Worm (Caenorhabditis elegans): ENCODE data around the gene F10D2.10.
A peak's percentile ranks its signal among the peaks of the same experiment; 100 is the strongest.

Gene F10D2.10

DNA sequence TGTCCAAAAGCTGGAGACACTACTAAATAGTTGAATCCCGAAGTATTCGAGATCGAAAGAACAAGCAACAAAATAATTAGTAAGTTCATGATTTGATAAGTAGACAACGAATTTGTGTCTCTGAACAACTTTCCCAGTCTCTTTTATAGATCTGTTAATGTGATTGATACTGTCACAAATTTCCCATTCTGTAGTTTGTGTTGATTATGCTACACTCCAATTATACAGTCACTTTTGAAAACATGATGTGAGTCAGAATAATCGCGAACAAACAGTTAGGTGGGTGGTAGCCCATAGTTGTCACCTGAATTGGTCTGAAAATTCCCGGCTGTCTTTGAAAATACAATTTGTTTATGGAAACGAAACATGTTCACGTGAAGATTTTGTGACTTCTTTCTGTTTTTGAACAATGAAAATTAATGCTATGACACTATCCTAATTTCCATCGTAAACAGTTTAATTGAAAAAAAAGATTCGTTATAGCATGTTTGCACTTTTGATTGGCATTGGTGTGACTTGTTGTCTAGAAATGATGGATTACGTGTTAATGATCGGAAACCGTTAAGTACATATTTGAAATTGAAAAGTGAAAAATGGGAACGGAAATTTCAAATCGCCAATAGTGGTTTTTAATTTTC, 7.6 kb upstream of the F10D2.10 start, which contains the start of gene ugt-41:
Gene ugt-41, minus strand, starts transcription at position 119 of the 638 bp plus-strand sequence.
- TF ChIP-seq pqm-1 (tag; optimal IDR thresholded peaks at IDR 0.05) (no peak), fkh-10 (GFP tag; optimal IDR thresholded peaks at IDR 0.05) (no peak), daf-16 (GFP tag; optimal IDR thresholded peaks at IDR 0.05) (no peak), daf-16 (tag; optimal IDR thresholded peaks at IDR 0.05) (peak; percentile 96), hif-1 (tag; optimal IDR thresholded peaks at IDR 0.05) (peak in 1 of 2 experiments; percentile 53), ceh-20 (GFP tag; IDR thresholded peaks at IDR 0.05) (peak; percentile 65; the same call in 1 of the 2 replicates), lsy-2 (tag; optimal IDR thresholded peaks at IDR 0.05) (no peak), saeg-2 (GFP tag; IDR thresholded peaks at IDR 0.05) (no peak), madf-5 (GFP tag; IDR thresholded peaks at IDR 0.05) (no peak), mxl-2 (GFP tag; conservative IDR thresholded peaks at IDR 0.05) (peak; percentile 60; the same call in 1 of the 2 replicates), dmd-6 (GFP tag; IDR thresholded peaks at IDR 0.05) (peak; percentile 81), nhr-48 (tag; optimal IDR thresholded peaks at IDR 0.05) (peak; percentile 28), lin-13 (GFP tag; optimal IDR thresholded peaks at IDR 0.05) (no peak), dmd-9 (GFP tag; IDR thresholded peaks at IDR 0.05) (no peak), nhr-42 (GFP tag; IDR thresholded peaks at IDR 0.05) (no peak), egl-27 (tag; optimal IDR thresholded peaks at IDR 0.05) (no peak), nhr-28 (tag; optimal IDR thresholded peaks at IDR 0.05) (peak; percentile 92), rbr-2 (tag; optimal IDR thresholded peaks at IDR 0.05) (no peak), hlh-11 (tag; optimal IDR thresholded peaks at IDR 0.05) (peak; percentile 66), unc-62 (GFP tag; optimal IDR thresholded peaks at IDR 0.05 in 1 of 2) (peak in 1 of 2 experiments; percentile 51), unc-62 (tag; optimal IDR thresholded peaks at IDR 0.05) (no peak), pha-4 (GFP tag; IDR thresholded peaks at IDR 0.05) (no peak), pha-4 (tag; optimal IDR thresholded peaks at IDR 0.05) (no peak), snpc-1.2 (GFP tag; IDR thresholded peaks at IDR 0.05) (no peak), tra-1 (GFP tag; IDR thresholded peaks at IDR 0.05) (0 out of 2 replicates have a peak, but pooled peaks have one; percentile 57), nhr-41 (GFP tag; IDR thresholded peaks at IDR 0.05) (no peak), zfp-3 (GFP tag; conservative IDR thresholded peaks at IDR 0.05) (no peak), mdl-1 (tag; optimal IDR thresholded peaks at IDR 0.05) (peak in 1 of 2 experiments; percentile 6), cey-2 (tag; optimal IDR thresholded peaks at IDR 0.05; ENCODE audit: borderline replicate concordance, insufficient read depth) (no peak), php-3 (GFP tag; IDR thresholded peaks at IDR 0.05) (peak; percentile 92), nhr-102 (tag; optimal IDR thresholded peaks at IDR 0.05) (peak; percentile 90), nhr-25 (tag; optimal IDR thresholded peaks at IDR 0.05; ENCODE audit: borderline replicate concordance, insufficient read depth) (no peak), ceh-28 (tag; optimal IDR thresholded peaks at IDR 0.05) (no peak), lin-15B (tag; optimal IDR thresholded peaks at IDR 0.05) (no peak), ces-1 (GFP tag; optimal IDR thresholded peaks at IDR 0.05) (no peak)

ce11 chrV:7159391-7159790, 3.4 kb upstream of the F10D2.10 start, which contains the start of gene str-204:
Gene str-204, plus strand, starts transcription at chrV:7159691.
- TF ChIP-seq ceh-28 (tag; optimal IDR thresholded peaks at IDR 0.05): no peak
- no peak for TF ChIP-seq arid-1 (GFP tag; conservative IDR thresholded peaks at IDR 0.05)
- TF ChIP-seq unc-130 (GFP tag; optimal IDR thresholded peaks at IDR 0.05): no peak
- no peak for TF ChIP-seq nhr-48 (tag; optimal IDR thresholded peaks at IDR 0.05)
- TF ChIP-seq gei-8 (GFP tag; optimal IDR thresholded peaks at IDR 0.05): no peak
- no peak for TF ChIP-seq skn-1 (tag; optimal IDR thresholded peaks at IDR 0.05)
- TF ChIP-seq F44E2.7 (GFP tag; IDR thresholded peaks at IDR 0.05): no peak
- no peak for TF ChIP-seq hif-1 (tag; optimal IDR thresholded peaks at IDR 0.05)
- TF ChIP-seq sdz-12 (GFP tag; optimal IDR thresholded peaks at IDR 0.05): no peak
- TF ChIP-seq F10B5.3 (tag; optimal IDR thresholded peaks at IDR 0.05): no peak
- no peak for TF ChIP-seq ama-1 (optimal IDR thresholded peaks at IDR 0.05)
- TF ChIP-seq nhr-10 (tag; optimal IDR thresholded peaks at IDR 0.05): no peak
- no peak for TF ChIP-seq mxl-3 (GFP tag; optimal IDR thresholded peaks at IDR 0.05)
- TF ChIP-seq spr-1 (tag; optimal IDR thresholded peaks at IDR 0.05): no peak
